Fruit fly (Drosophila melanogaster) whole organism, adult: ENCODE measurements around the gene grim.

Experiments used
- CG12768 ChIP-seq: fragments of 200-800 bp; sonication (Bioruptor generic); optimal IDR thresholded peaks from 2 replicates; lab custom pipeline; 2017; ENCODE audit warnings: missing biosample characterization, missing genetic modification characterization, mild to moderate bottlenecking, moderate library complexity, missing genetic modification reagents
- CG14711 ChIP-seq: fragments of 200-800 bp; sonication (Bioruptor generic); optimal IDR thresholded peaks from 2 replicates; lab custom pipeline; 2018; ENCODE audit warnings: missing biosample characterization, mild to moderate bottlenecking, missing genetic modification characterization, moderate library complexity
- CG1620 ChIP-seq: fragments of 200-800 bp; sonication (Bioruptor generic); optimal IDR thresholded peaks from 2 replicates; lab custom pipeline; 2016; ENCODE audit warnings: missing biosample characterization, missing genetic modification characterization
- Hr96 ChIP-seq: fragments of 200-800 bp; sonication (Bioruptor generic); optimal IDR thresholded peaks from 2 replicates; lab custom pipeline; 2016; ENCODE audit warnings: missing biosample characterization, missing genetic modification characterization
- Mnt ChIP-seq: fragments of 200-800 bp; sonication (Bioruptor generic); optimal IDR thresholded peaks from 2 replicates; lab custom pipeline; 2016; ENCODE audit warnings: missing biosample characterization, mild to moderate bottlenecking, missing genetic modification characterization
- bab1 ChIP-seq: fragments of 200-800 bp; sonication (Bioruptor generic); optimal IDR thresholded peaks from 3 replicates; lab custom pipeline; 2019; ENCODE audit warnings: missing biosample characterization, mild to moderate bottlenecking, missing genetic modification characterization, moderate library complexity
- cic ChIP-seq: fragments of 200-800 bp; sonication (Bioruptor generic); optimal IDR thresholded peaks from 2 replicates; lab custom pipeline; 2017; ENCODE audit warnings: missing biosample characterization, mild to moderate bottlenecking, missing genetic modification characterization, moderate library complexity
- cnc ChIP-seq, 2 experiments: fragments of >200 bp; optimal IDR thresholded peaks; 2 replicates each; lab custom pipeline; 2017
- ovo ChIP-seq: fragments of 200-800 bp; sonication (Bioruptor generic); optimal IDR thresholded peaks from 2 replicates; lab custom pipeline; 2016; ENCODE audit warnings: missing biosample characterization, missing genetic modification characterization
- pad ChIP-seq: fragments of 200-800 bp; sonication (Bioruptor generic); optimal IDR thresholded peaks from 3 replicates; lab custom pipeline; 2017; ENCODE audit warnings: missing biosample characterization, missing genetic modification characterization, mild to moderate bottlenecking, moderate library complexity, missing genetic modification reagents
- tj ChIP-seq: fragments of 200-800 bp; sonication (Bioruptor generic); optimal IDR thresholded peaks from 3 replicates; lab custom pipeline; 2017; ENCODE audit warnings: missing biosample characterization, mild to moderate bottlenecking, missing genetic modification characterization, moderate library complexity

DNA sequence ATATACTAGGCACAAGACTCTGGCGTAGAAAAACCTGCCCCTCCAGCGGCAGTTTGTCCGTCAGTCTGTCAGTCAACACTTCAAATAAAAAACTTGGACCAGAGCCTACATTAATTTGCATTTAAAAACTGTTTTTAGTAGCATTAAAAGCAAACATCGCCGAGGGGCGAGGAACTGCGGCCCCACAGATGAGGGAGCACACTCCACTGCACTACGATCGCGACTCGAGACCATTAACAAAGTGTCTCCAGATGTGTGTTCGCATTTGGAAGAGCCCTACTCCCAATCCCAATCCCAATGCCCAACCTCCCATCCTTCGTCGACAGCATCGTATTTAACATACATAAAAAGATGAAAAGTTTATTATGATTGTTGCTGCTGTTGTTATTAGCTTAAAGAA is 37.8 kb downstream of the grim start:
- no peak for TF ChIP-seq CG12768 (GFP tag; lab: Kevin White, UChicago)
- no peak for TF ChIP-seq tj (GFP tag; lab: Kevin White, UChicago)
- TF ChIP-seq CG14711 (tag; lab: Kevin White, UChicago): no peak
- no peak for TF ChIP-seq cic (GFP tag; lab: Kevin White, UChicago)
- TF ChIP-seq pad (GFP tag; lab: Kevin White, UChicago): no peak
- no peak for TF ChIP-seq Mnt
- no peak for TF ChIP-seq cnc (optimal IDR thresholded peaks at IDR 0.05; lab: Kevin White, UChicago)
- TF ChIP-seq bab1 (GFP tag; lab: Kevin White, UChicago): no peak
- TF ChIP-seq Hr96 (GFP tag; lab: Kevin White, UChicago): no peak
- no peak for TF ChIP-seq CG1620
- TF ChIP-seq ovo (GFP tag; lab: Kevin White, UChicago): no peak
